Fruit fly (Drosophila melanogaster): ENCODE data around the gene CG12170.

CG12170 gene

dm6 chr3R:5654692-5655181 is 17.7 kb downstream of the CG12170 start, which contains the start of the genes elm and MED27 (continued):
- TF ChIP-seq wek (GFP tag; optimal IDR thresholded peaks at IDR 0.05) (peak; percentile 0), ac (GFP tag; optimal IDR thresholded peaks at IDR 0.05) (no peak), Hr51 (GFP tag; optimal IDR thresholded peaks at IDR 0.05) (peak; percentile 88 to 92), fd102C (GFP tag; optimal IDR thresholded peaks at IDR 0.05) (peak; percentile 79), kay (GFP tag; optimal IDR thresholded peaks at IDR 0.05) (peak; percentile 86), CG4328 (GFP tag; optimal IDR thresholded peaks at IDR 0.05) (peak; percentile 81), CG9727 (GFP tag; optimal IDR thresholded peaks at IDR 0.05) (peak; percentile 94), CG3726 (GFP tag; IDR thresholded peaks at IDR 0.05) (peak; percentile 86; the same call in 2 of the 3 replicates), CG6272 (GFP tag; IDR thresholded peaks at IDR 0.05) (peak; percentile 98), CG10209 (GFP tag; optimal IDR thresholded peaks at IDR 0.05) (peak; percentile 90), CG10654 (GFP tag; optimal IDR thresholded peaks at IDR 0.05) (peak; percentile 93), knrl (GFP tag; IDR thresholded peaks at IDR 0.05; ENCODE audit: partially characterized antibody) (peak; percentile 98), CG14710 (tag; optimal IDR thresholded peaks at IDR 0.05) (peak; percentile 96), seq (GFP tag; IDR thresholded peaks at IDR 0.05) (peak; percentile 85), Bdp1 (GFP tag; optimal IDR thresholded peaks at IDR 0.05) (peak; percentile 79), Pdp1 (GFP tag; optimal IDR thresholded peaks at IDR 0.05) (peak; percentile 91 to 96), CG10543 (GFP tag; optimal IDR thresholded peaks at IDR 0.05) (peak; percentile 94), Taf1 (GFP tag; IDR thresholded peaks at IDR 0.05) (peak; percentile 90), Lim3 (GFP tag; IDR thresholded peaks at IDR 0.05) (peak; percentile 81), dysf (GFP tag; IDR thresholded peaks at IDR 0.05) (peak; percentile 94), CG17802 (tag; optimal IDR thresholded peaks at IDR 0.05) (peak; percentile 73), Deaf1 (tag; optimal IDR thresholded peaks at IDR 0.05) (peak; percentile 68), cwo (GFP tag; optimal IDR thresholded peaks at IDR 0.05) (peak; percentile 76), da (GFP tag; optimal IDR thresholded peaks at IDR 0.05) (peak; percentile 78), CG11696 (GFP tag; IDR thresholded peaks at IDR 0.05) (peak; percentile 74), prd (optimal IDR thresholded peaks at IDR 0.05) (no peak), prd (GFP tag; IDR thresholded peaks at IDR 0.05) (peak; percentile 98), crc (GFP tag; optimal IDR thresholded peaks at IDR 0.05) (peak; percentile 65), corto (GFP tag; optimal IDR thresholded peaks at IDR 0.05) (peak; percentile 84), CG10565 (GFP tag; optimal IDR thresholded peaks at IDR 0.05) (peak; percentile 38), kni (GFP tag; optimal IDR thresholded peaks at IDR 0.05) (peak; percentile 85), nau (GFP tag; optimal IDR thresholded peaks at IDR 0.05) (no peak), gsb (GFP tag; IDR thresholded peaks at IDR 0.05) (peak; percentile 79), Fer3 (tag; optimal IDR thresholded peaks at IDR 0.05) (peak; percentile 89), CG11085 (GFP tag; IDR thresholded peaks at IDR 0.05) (peak; percentile 91), fd3F (GFP tag; optimal IDR thresholded peaks at IDR 0.05) (peak; percentile 91), Hey (tag; optimal IDR thresholded peaks at IDR 0.05) (peak; percentile 56), slbo (GFP tag; IDR thresholded peaks at IDR 0.05) (peak; percentile 97), CG14965 (GFP tag; optimal IDR thresholded peaks at IDR 0.05; ENCODE audit: borderline replicate concordance) (peak; percentile 25), Rx (GFP tag; IDR thresholded peaks at IDR 0.05) (peak; percentile 87), Ets65A (GFP tag) (peak; percentile 100), hbn (GFP tag; IDR thresholded peaks at IDR 0.05; ENCODE audit: partially characterized antibody) (peak; percentile 92), cad (GFP tag; optimal IDR thresholded peaks at IDR 0.05) (no peak), tll (GFP tag; optimal IDR thresholded peaks at IDR 0.05) (peak; percentile 41 to 83), pita (GFP tag; optimal IDR thresholded peaks at IDR 0.05) (no peak), NC2α (GFP tag; optimal IDR thresholded peaks at IDR 0.05) (peak; percentile 79), hth (optimal IDR thresholded peaks at IDR 0.05) (no peak), ato (GFP tag; IDR thresholded peaks at IDR 0.05; ENCODE audit: partially characterized antibody) (peak; percentile 47; the same call in 1 of the 2 replicates), Bgb (GFP tag; IDR thresholded peaks at IDR 0.05; ENCODE audit: partially characterized antibody) (peak; percentile 86), disco-r (GFP tag; optimal IDR thresholded peaks at IDR 0.05) (peak; percentile 79)
